Fruit fly (Drosophila melanogaster) whole organism, embryonic: Measurements from ENCODE around the gene mRpS14.
A peak's percentile ranks its signal among the peaks of the same experiment; 100 is the strongest.

ENCODE experiments used
- CG2129 ChIP-seq: fragments of 200-800 bp; sonication (Bioruptor generic); IDR thresholded peaks from 2 replicates; pipeline ENCODE4 v1.3.6; 2022; ENCODE audit warnings: missing biosample characterization, missing genetic modification characterization; ENCODE audit not compliant: partially characterized antibody
- CG6654 ChIP-seq: fragments of 200-800 bp; sonication (Bioruptor generic); optimal IDR thresholded peaks from 2 replicates; lab custom pipeline; 2017; ENCODE audit warnings: missing biosample characterization, mild to moderate bottlenecking, missing genetic modification characterization
- CG6689 ChIP-seq: fragments of 200-800 bp; sonication (Bioruptor generic); IDR thresholded peaks from 2 replicates; pipeline ENCODE4 v1.3.6; 2022; ENCODE audit warnings: missing biosample characterization, missing genetic modification characterization
- PHDP ChIP-seq: fragments of 200-800 bp; sonication (Bioruptor generic); optimal IDR thresholded peaks from 3 replicates; lab custom pipeline; 2018; ENCODE audit warnings: missing biosample characterization, mild to moderate bottlenecking, missing genetic modification characterization, moderate library complexity
- sd ChIP-seq: fragments of 200-800 bp; sonication (Bioruptor generic); optimal IDR thresholded peaks from 3 replicates; lab custom pipeline; 2018; ENCODE audit warnings: missing biosample characterization, mild to moderate bottlenecking, missing genetic modification characterization, moderate library complexity
- zfh1 ChIP-seq: fragments of 200-800 bp; sonication (Bioruptor generic); IDR thresholded peaks from 3 replicates; pipeline ENCODE4 v1.3.6; 2022; ENCODE audit warnings: missing biosample characterization, missing genetic modification characterization

dm6 chrX:19521753-19522383 is 41.8 kb upstream of the mRpS14 start, which contains the start of the genes Idh3a and CoRest:
- TF ChIP-seq sd (tag; lab: Kevin White, UChicago) = no peak
- 0 out of 2 replicates have a peak, but pooled peaks have one; percentile 28 for TF ChIP-seq CG6689 (GFP tag; lab: Robert Waterston, UW)
- TF ChIP-seq PHDP (tag; lab: Kevin White, UChicago) = no peak
- TF ChIP-seq CG2129 (GFP tag; lab: Robert Waterston, UW) = peak; percentile 38; the same call in 1 of the 2 replicates
- 0 out of 3 replicates have a peak, but pooled peaks have one; percentile 19 for TF ChIP-seq zfh1 (GFP tag; lab: Robert Waterston, UW)
- no peak for TF ChIP-seq CG6654 (GFP tag; lab: Kevin White, UChicago)
